Worm (Caenorhabditis elegans): ENCODE measurements around the gene T03D8.6.

- TF ChIP-seq ztf-29 (GFP tag; IDR thresholded peaks at IDR 0.05) (no peak), ztf-23 (GFP tag; IDR thresholded peaks at IDR 0.05) (no peak), med-1 (GFP tag; optimal IDR thresholded peaks at IDR 0.05; ENCODE audit: insufficient read depth) (no peak), cog-1 (tag; optimal IDR thresholded peaks at IDR 0.05) (no peak), ref-1 (GFP tag; conservative IDR thresholded peaks at IDR 0.05) (no peak), T22C8.4 (GFP tag; IDR thresholded peaks at IDR 0.05) (no peak), klf-2 (GFP tag; conservative IDR thresholded peaks at IDR 0.05) (no peak)
Observed at ce11 chrV:20779707-20780346, 40.3 kb downstream of the T03D8.6 start.
